Fruit fly (Drosophila melanogaster) whole organism: Measurements from ENCODE around the gene Ppt1.

Experiments
- CG8478 ChIP-seq: fragments of >200 bp; optimal IDR thresholded peaks from 2 replicates; lab custom pipeline; 2018; ENCODE audit warnings: inconsistent platforms
- Dll ChIP-seq: fragments of >200 bp; optimal IDR thresholded peaks from 2 replicates; lab custom pipeline; 2017
- EcR ChIP-seq, 2 experiments: fragments of >200 bp; optimal IDR thresholded peaks; 2 replicates each; lab custom pipeline; 2017; ENCODE audit warnings: missing biosample characterization in 2 of 2, missing genetic modification characterization in 2 of 2, missing genetic modification reagents in 2 of 2
- pan ChIP-seq: fragments of >200 bp; optimal IDR thresholded peaks from 2 replicates; lab custom pipeline; 2017
- psq ChIP-seq: fragments of >200 bp; optimal IDR thresholded peaks from 2 replicates; lab custom pipeline; 2017
- usp ChIP-seq: fragments of >200 bp; optimal IDR thresholded peaks from 2 replicates; lab custom pipeline; 2017; ENCODE audit warnings: missing biosample characterization, missing genetic modification characterization, mixed read lengths

The Ppt1 gene

dm6 chrX:8690003-8690402, at the start of gene Ppt1, which contains the start of gene Ogg1:
Gene Ppt1 (minus strand): TSS chrX:8690227.
Gene Ogg1 (plus strand): TSS chrX:8690327.
- no peak for TF ChIP-seq CG8478 (lab: Kevin White, UChicago)
- TF ChIP-seq Dll (lab: Kevin White, UChicago), result no peak
- no peak for TF ChIP-seq EcR (GFP tag; optimal IDR thresholded peaks at IDR 0.05; lab: Kevin White, UChicago)
- TF ChIP-seq pan (lab: Kevin White, UChicago), result no peak
- TF ChIP-seq psq (lab: Kevin White, UChicago), result no peak
- no peak for TF ChIP-seq usp (GFP tag; lab: Kevin White, UChicago)

- TF ChIP-seq usp (GFP tag; lab: Kevin White, UChicago) (no peak), psq (lab: Kevin White, UChicago) (no peak), Dll (lab: Kevin White, UChicago) (no peak), EcR (GFP tag; optimal IDR thresholded peaks at IDR 0.05; lab: Kevin White, UChicago) (no peak), pan (lab: Kevin White, UChicago) (no peak), CG8478 (lab: Kevin White, UChicago) (no peak)
These were observed 42.4 kb upstream of the Ppt1 start for dm6 chrX:8732379-8732778.

dm6 chrX:8731464-8731863, 41.4 kb upstream of the Ppt1 start:
- TF ChIP-seq pan (lab: Kevin White, UChicago), result no peak
- TF ChIP-seq Dll (lab: Kevin White, UChicago), result no peak
- no peak for TF ChIP-seq EcR (GFP tag; optimal IDR thresholded peaks at IDR 0.05; lab: Kevin White, UChicago)
- TF ChIP-seq CG8478 (lab: Kevin White, UChicago), result no peak

- TF ChIP-seq EcR (GFP tag; optimal IDR thresholded peaks at IDR 0.05; lab: Kevin White, UChicago) (no peak), Dll (lab: Kevin White, UChicago) (no peak), pan (lab: Kevin White, UChicago) (no peak), CG8478 (lab: Kevin White, UChicago) (no peak), psq (lab: Kevin White, UChicago) (no peak), usp (GFP tag; lab: Kevin White, UChicago) (no peak)
These were observed 40.3 kb upstream of the Ppt1 start for dm6 chrX:8730306-8730705.

- TF ChIP-seq EcR (GFP tag; optimal IDR thresholded peaks at IDR 0.05; lab: Kevin White, UChicago) (no peak), CG8478 (lab: Kevin White, UChicago) (no peak), psq (lab: Kevin White, UChicago) (no peak), Dll (lab: Kevin White, UChicago) (no peak), pan (lab: Kevin White, UChicago) (no peak)
These were observed 38.0 kb upstream of the Ppt1 start for dm6 chrX:8728030-8728429.

- no peak for TF ChIP-seq psq (lab: Kevin White, UChicago)
- no peak for TF ChIP-seq EcR (GFP tag; optimal IDR thresholded peaks at IDR 0.05; lab: Kevin White, UChicago)
- TF ChIP-seq Dll (lab: Kevin White, UChicago), result no peak
- TF ChIP-seq pan (lab: Kevin White, UChicago), result no peak
- no peak for TF ChIP-seq CG8478 (lab: Kevin White, UChicago)
- no peak for TF ChIP-seq usp (GFP tag; lab: Kevin White, UChicago)
These were observed 36.8 kb upstream of the Ppt1 start for dm6 chrX:8726816-8727215.

- TF ChIP-seq usp (GFP tag; lab: Kevin White, UChicago) (no peak), CG8478 (lab: Kevin White, UChicago) (no peak), EcR (GFP tag; optimal IDR thresholded peaks at IDR 0.05; lab: Kevin White, UChicago) (no peak), psq (lab: Kevin White, UChicago) (no peak)
These were observed 35.2 kb upstream of the Ppt1 start for dm6 chrX:8725238-8725637.

dm6 chrX:8724815-8725214, 34.8 kb upstream of the Ppt1 start:
- TF ChIP-seq usp (GFP tag; lab: Kevin White, UChicago), result no peak
- TF ChIP-seq CG8478 (lab: Kevin White, UChicago), result no peak
- TF ChIP-seq EcR (GFP tag; optimal IDR thresholded peaks at IDR 0.05; lab: Kevin White, UChicago), result no peak
- no peak for TF ChIP-seq Dll (lab: Kevin White, UChicago)
- no peak for TF ChIP-seq psq (lab: Kevin White, UChicago)
- no peak for TF ChIP-seq pan (lab: Kevin White, UChicago)

dm6 chrX:8723393-8723987, 33.5 kb upstream of the Ppt1 start:
- TF ChIP-seq usp (GFP tag; lab: Kevin White, UChicago), result no peak
- no peak for TF ChIP-seq pan (lab: Kevin White, UChicago)
- no peak for TF ChIP-seq CG8478 (lab: Kevin White, UChicago)
- no peak for TF ChIP-seq EcR (GFP tag; optimal IDR thresholded peaks at IDR 0.05; lab: Kevin White, UChicago)
- no peak for TF ChIP-seq Dll (lab: Kevin White, UChicago)
- no peak for TF ChIP-seq psq (lab: Kevin White, UChicago)

- no peak for TF ChIP-seq EcR (GFP tag; optimal IDR thresholded peaks at IDR 0.05; lab: Kevin White, UChicago)
- no peak for TF ChIP-seq Dll (lab: Kevin White, UChicago)
- TF ChIP-seq usp (GFP tag; lab: Kevin White, UChicago), result no peak
- no peak for TF ChIP-seq pan (lab: Kevin White, UChicago)
- TF ChIP-seq psq (lab: Kevin White, UChicago), result no peak
- TF ChIP-seq CG8478 (lab: Kevin White, UChicago), result no peak
These were observed 31.5 kb upstream of the Ppt1 start for dm6 chrX:8721501-8721900.

- no peak for TF ChIP-seq psq (lab: Kevin White, UChicago)
- no peak for TF ChIP-seq CG8478 (lab: Kevin White, UChicago)
- no peak for TF ChIP-seq Dll (lab: Kevin White, UChicago)
- no peak for TF ChIP-seq EcR (GFP tag; optimal IDR thresholded peaks at IDR 0.05; lab: Kevin White, UChicago)
- no peak for TF ChIP-seq pan (lab: Kevin White, UChicago)
- TF ChIP-seq usp (GFP tag; lab: Kevin White, UChicago), result no peak
These were observed 30.2 kb upstream of the Ppt1 start, which contains the start of gene CG1789 for dm6 chrX:8720213-8720612. Gene CG1789 (plus strand): TSS chrX:8720520.
